Worm (Caenorhabditis elegans): ENCODE results near the gene C53B7.2.

ce11 chrX:6848596-6848995, 2.6 kb downstream of the C53B7.2 start:
- TF ChIP-seq lin-13 (GFP tag; optimal IDR thresholded peaks at IDR 0.05) (no peak), nhr-84 (tag; optimal IDR thresholded peaks at IDR 0.05) (no peak), nhr-76 (tag; optimal IDR thresholded peaks at IDR 0.05) (no peak), pqm-1 (tag; optimal IDR thresholded peaks at IDR 0.05) (no peak), mdl-1 (tag; optimal IDR thresholded peaks at IDR 0.05) (no peak), nhr-12 (tag; optimal IDR thresholded peaks at IDR 0.05) (no peak), zag-1 (tag; optimal IDR thresholded peaks at IDR 0.05) (no peak), blmp-1 (tag; optimal IDR thresholded peaks at IDR 0.05) (no peak), fkh-10 (GFP tag; optimal IDR thresholded peaks at IDR 0.05) (no peak), elt-3 (tag; optimal IDR thresholded peaks at IDR 0.05) (no peak), ceh-82 (tag; optimal IDR thresholded peaks at IDR 0.05) (no peak), egl-27 (tag; optimal IDR thresholded peaks at IDR 0.05) (no peak)
